Fruit fly (Drosophila melanogaster) whole organism, embryonic: ENCODE measurements around the gene CG2961.
A peak's percentile ranks its signal among the peaks of the same experiment; 100 is the strongest.

Experiments used
- Abd-B ChIP-seq: fragments of 200-800 bp; sonication (Bioruptor generic); optimal IDR thresholded peaks from 2 replicates; lab custom pipeline; 2018; ENCODE audit warnings: missing biosample characterization, mild to moderate bottlenecking, missing genetic modification characterization, moderate library complexity
- Ada2b ChIP-seq: fragments of 200-800 bp; sonication (Bioruptor generic); IDR thresholded peaks from 2 replicates; pipeline ENCODE4 v1.3.6; 2022; ENCODE audit warnings: missing biosample characterization, missing genetic modification characterization
- Blimp-1 ChIP-seq: fragments of 200-800 bp; sonication (Bioruptor generic); optimal IDR thresholded peaks from 3 replicates; lab custom pipeline; 2018; ENCODE audit warnings: missing biosample characterization, missing genetic modification characterization, mild to moderate bottlenecking, moderate library complexity, missing genetic modification reagents
- CG10147 ChIP-seq: fragments of 200-800 bp; sonication (Bioruptor generic); optimal IDR thresholded peaks from 2 replicates; lab custom pipeline; 2019; ENCODE audit warnings: missing biosample characterization, mild to moderate bottlenecking, missing genetic modification characterization, moderate library complexity
- CG10366 ChIP-seq: fragments of 200-800 bp; sonication (Bioruptor generic); IDR thresholded peaks from 2 replicates; pipeline ENCODE4 v1.3.6; 2022; ENCODE audit warnings: missing biosample characterization, missing genetic modification characterization
- CG11247 ChIP-seq: fragments of 200-800 bp; sonication (Bioruptor generic); IDR thresholded peaks from 2 replicates; pipeline ENCODE4 v1.3.6; 2022; ENCODE audit warnings: missing biosample characterization, missing genetic modification characterization
- CG11560 ChIP-seq: fragments of 200-800 bp; sonication (Bioruptor generic); IDR thresholded peaks from 3 replicates; pipeline ENCODE4 v1.3.6; 2022; ENCODE audit warnings: missing biosample characterization, missing genetic modification characterization
- CG12299 ChIP-seq: fragments of 200-800 bp; sonication (Bioruptor generic); optimal IDR thresholded peaks from 2 replicates; lab custom pipeline; 2018; ENCODE audit warnings: missing biosample characterization, mild to moderate bottlenecking, missing genetic modification characterization
- CG15696 ChIP-seq: fragments of 200-800 bp; sonication (Bioruptor generic); optimal IDR thresholded peaks from 2 replicates; lab custom pipeline; 2019; ENCODE audit warnings: missing biosample characterization, mild to moderate bottlenecking, missing genetic modification characterization, moderate library complexity
- CG1602 ChIP-seq: fragments of 200-800 bp; sonication (Bioruptor generic); optimal IDR thresholded peaks from 3 replicates; lab custom pipeline; 2016; ENCODE audit warnings: missing biosample characterization, missing genetic modification characterization
- CG17568 ChIP-seq: fragments of 200-800 bp; sonication (Bioruptor generic); optimal IDR thresholded peaks from 2 replicates; lab custom pipeline; 2018; ENCODE audit warnings: missing biosample characterization, mild to moderate bottlenecking, missing genetic modification characterization, moderate library complexity
- CG18262 ChIP-seq: fragments of 200-800 bp; optimal IDR thresholded peaks from 3 replicates; lab custom pipeline; 2019; ENCODE audit warnings: missing biosample characterization, mild to moderate bottlenecking, missing genetic modification characterization, moderate library complexity
- CG18764 ChIP-seq: fragments of 200-800 bp; sonication (Bioruptor generic); optimal IDR thresholded peaks from 3 replicates; lab custom pipeline; 2016; ENCODE audit warnings: missing biosample characterization, missing genetic modification characterization
- CG3281 ChIP-seq: fragments of 200-800 bp; sonication (Bioruptor generic); optimal IDR thresholded peaks from 3 replicates; lab custom pipeline; 2017; ENCODE audit warnings: missing biosample characterization, mild to moderate bottlenecking, missing genetic modification characterization
- CG3995 ChIP-seq: fragments of 200-800 bp; sonication (Bioruptor generic); optimal IDR thresholded peaks from 3 replicates; lab custom pipeline; 2016; ENCODE audit warnings: missing biosample characterization, missing genetic modification characterization
- CG4424 ChIP-seq: fragments of 200-800 bp; sonication (Bioruptor generic); optimal IDR thresholded peaks from 3 replicates; lab custom pipeline; 2016; ENCODE audit warnings: missing biosample characterization, missing genetic modification characterization
- CG6683 ChIP-seq: fragments of 200-800 bp; sonication (Bioruptor generic); optimal IDR thresholded peaks from 2 replicates; lab custom pipeline; 2017; ENCODE audit warnings: missing biosample characterization, mild to moderate bottlenecking, missing genetic modification characterization, missing genetic modification reagents
- CG6791 ChIP-seq: fragments of 200-800 bp; sonication (Bioruptor generic); IDR thresholded peaks from 3 replicates; pipeline ENCODE4 v1.3.6; 2022; ENCODE audit warnings: missing biosample characterization, missing genetic modification characterization; ENCODE audit not compliant: partially characterized antibody
- CG8359 ChIP-seq: fragments of 200-800 bp; sonication (Bioruptor generic); optimal IDR thresholded peaks from 2 replicates; lab custom pipeline; 2017; ENCODE audit warnings: missing biosample characterization, mild to moderate bottlenecking, missing genetic modification characterization, borderline replicate concordance
- Chrac-16 ChIP-seq: fragments of 200-800 bp; sonication (Bioruptor generic); optimal IDR thresholded peaks from 3 replicates; lab custom pipeline; 2016; ENCODE audit warnings: missing biosample characterization, missing genetic modification characterization
- HLH3B ChIP-seq: fragments of 200-800 bp; sonication (Bioruptor generic); IDR thresholded peaks from 2 replicates; pipeline ENCODE4 v1.3.6; 2022; ENCODE audit warnings: missing biosample characterization, missing genetic modification characterization
- Hr78 ChIP-seq, 2 experiments: fragments of 200-800 bp in 1 of 2; fragments of >200 bp in 1 of 2; sonication (Bioruptor generic) in 1 of 2; optimal IDR thresholded peaks; 2 replicates each; lab custom pipeline; 2017 to 2019; ENCODE audit warnings: missing biosample characterization in 2 of 2, missing genetic modification characterization in 2 of 2, mild to moderate bottlenecking in 1 of 2, moderate library complexity in 1 of 2
- MBD-R2 ChIP-seq: fragments of 200-800 bp; sonication (Bioruptor generic); IDR thresholded peaks from 2 replicates; pipeline ENCODE4 v1.3.6; 2022; ENCODE audit warnings: missing biosample characterization, missing genetic modification characterization
- Max ChIP-seq: fragments of 200-800 bp; sonication (Bioruptor generic); optimal IDR thresholded peaks from 2 replicates; lab custom pipeline; 2016; ENCODE audit warnings: missing biosample characterization, mild to moderate bottlenecking, missing genetic modification characterization
- Med ChIP-seq: fragments of 200-800 bp; sonication (Bioruptor generic); peaks from one replicate; lab custom pipeline; 2016; ENCODE audit warnings: missing biosample characterization, missing genetic modification characterization, mild to moderate bottlenecking, inconsistent platforms, moderate library complexity
- Pdp1 ChIP-seq, 2 experiments: fragments of 200-800 bp; sonication (Bioruptor generic); optimal IDR thresholded peaks; 3 replicates each; lab custom pipeline; 2016; ENCODE audit warnings: missing biosample characterization in 2 of 2, missing genetic modification characterization in 2 of 2, mild to moderate bottlenecking in 1 of 2, moderate library complexity in 1 of 2
- Ravus ChIP-seq: fragments of 200-800 bp; sonication (Bioruptor generic); IDR thresholded peaks from 2 replicates; pipeline ENCODE4 v1.3.6; 2022; ENCODE audit warnings: missing biosample characterization, missing genetic modification characterization
- Sox102F ChIP-seq: fragments of 200-800 bp; sonication (Bioruptor generic); optimal IDR thresholded peaks from 2 replicates; lab custom pipeline; 2018; ENCODE audit warnings: missing biosample characterization, mild to moderate bottlenecking, missing genetic modification characterization, moderate library complexity
- Trl ChIP-seq, 3 experiments: fragments of >200 bp in 2 of 3; fragments of 200-800 bp in 1 of 3; sonication (Bioruptor generic) in 1 of 3; optimal IDR thresholded peaks; 2 replicates in 1 of 3; 3 replicates in 2 of 3; lab custom pipeline; 2016 to 2017; ENCODE audit warnings: missing biosample characterization in 1 of 3, missing genetic modification characterization in 1 of 3
- Xbp1 ChIP-seq: fragments of 200-800 bp; sonication (Bioruptor generic); optimal IDR thresholded peaks from 3 replicates; lab custom pipeline; 2016; ENCODE audit warnings: missing biosample characterization, mild to moderate bottlenecking, missing genetic modification characterization
- ash1 ChIP-seq: fragments of 200-800 bp; sonication (Bioruptor generic); optimal IDR thresholded peaks from 2 replicates; lab custom pipeline; 2018; ENCODE audit warnings: missing biosample characterization, mild to moderate bottlenecking, missing genetic modification characterization
- ato ChIP-seq: fragments of 200-800 bp; sonication (Bioruptor generic); IDR thresholded peaks from 2 replicates; pipeline ENCODE4 v1.3.6; 2022; ENCODE audit warnings: missing biosample characterization, missing genetic modification characterization; ENCODE audit not compliant: partially characterized antibody
- caup ChIP-seq: fragments of 200-800 bp; sonication (Bioruptor generic); optimal IDR thresholded peaks from 3 replicates; lab custom pipeline; 2017; ENCODE audit warnings: missing biosample characterization, mild to moderate bottlenecking, missing genetic modification characterization, moderate library complexity; ENCODE audit not compliant: severe bottlenecking
- cg ChIP-seq: fragments of 200-800 bp; sonication (Bioruptor generic); optimal IDR thresholded peaks from 3 replicates; lab custom pipeline; 2019; ENCODE audit warnings: missing biosample characterization, mild to moderate bottlenecking, missing genetic modification characterization, moderate library complexity
- chn ChIP-seq: fragments of 200-800 bp; sonication (Bioruptor generic); optimal IDR thresholded peaks from 2 replicates; lab custom pipeline; 2016; ENCODE audit warnings: missing biosample characterization, missing genetic modification characterization
- crol ChIP-seq: fragments of 200-800 bp; sonication (Bioruptor generic); IDR thresholded peaks from 2 replicates; pipeline ENCODE4 v1.3.6; 2022; ENCODE audit warnings: missing biosample characterization, missing genetic modification characterization
- ems ChIP-seq: fragments of 200-800 bp; sonication (Bioruptor generic); optimal IDR thresholded peaks from 3 replicates; lab custom pipeline; 2016; ENCODE audit warnings: missing biosample characterization, missing genetic modification characterization
- fu2 ChIP-seq: fragments of 200-800 bp; sonication (Bioruptor generic); optimal IDR thresholded peaks from 2 replicates; lab custom pipeline; 2016; ENCODE audit warnings: missing biosample characterization, missing genetic modification characterization
- gce ChIP-seq: fragments of 200-800 bp; sonication (Bioruptor generic); IDR thresholded peaks from 3 replicates; pipeline ENCODE4 v1.3.6; 2022; ENCODE audit warnings: missing biosample characterization, missing genetic modification characterization
- gsb-n ChIP-seq: fragments of 200-800 bp; sonication (Bioruptor generic); optimal IDR thresholded peaks from 3 replicates; lab custom pipeline; 2018; ENCODE audit warnings: missing biosample characterization, mild to moderate bottlenecking, missing genetic modification characterization
- maf-S ChIP-seq: fragments of 200-800 bp; sonication (Bioruptor generic); optimal IDR thresholded peaks from 2 replicates; lab custom pipeline; 2016; ENCODE audit warnings: missing biosample characterization, missing genetic modification characterization
- mam ChIP-seq: fragments of 200-800 bp; sonication (Bioruptor generic); optimal IDR thresholded peaks from 3 replicates; lab custom pipeline; 2016; ENCODE audit warnings: missing biosample characterization, missing genetic modification characterization
- pnt ChIP-seq: fragments of 200-800 bp; sonication (Bioruptor generic); optimal IDR thresholded peaks from 3 replicates; lab custom pipeline; 2016; ENCODE audit warnings: missing biosample characterization, missing genetic modification characterization
- sens ChIP-seq: fragments of 200-800 bp; sonication (Bioruptor generic); peaks from one replicate; lab custom pipeline; 2016; ENCODE audit warnings: missing biosample characterization, missing genetic modification characterization
- sisA ChIP-seq: fragments of 200-800 bp; sonication (Bioruptor generic); IDR thresholded peaks from 2 replicates; pipeline ENCODE4 v1.3.6; 2022; ENCODE audit warnings: missing biosample characterization, missing genetic modification characterization
- sqz ChIP-seq: fragments of 200-800 bp; sonication (Bioruptor generic); optimal IDR thresholded peaks from 3 replicates; lab custom pipeline; 2018; ENCODE audit warnings: missing biosample characterization, mild to moderate bottlenecking, missing genetic modification characterization
- tap ChIP-seq: fragments of 200-800 bp; optimal IDR thresholded peaks from 3 replicates; lab custom pipeline; 2019; ENCODE audit warnings: missing biosample characterization, mild to moderate bottlenecking, missing genetic modification characterization, moderate library complexity
- zfh2 ChIP-seq: fragments of 200-800 bp; sonication (Bioruptor generic); optimal IDR thresholded peaks from 2 replicates; lab custom pipeline; 2016; ENCODE audit warnings: missing biosample characterization, missing genetic modification characterization

Gene CG2961

dm6 chrX:10211128-10211914, 21.6 kb downstream of the CG2961 start:
- TF ChIP-seq gsb-n (tag; lab: Kevin White, UChicago), result peak; percentile 18
- TF ChIP-seq CG6791, result no peak
- peak; percentile 21 for TF ChIP-seq CG15696 (tag; lab: Kevin White, UChicago)
- no peak for TF ChIP-seq ato (GFP tag; lab: Robert Waterston, UW)
- TF ChIP-seq CG8359, result no peak
- TF ChIP-seq crol, result peak; percentile 34; the same call in 1 of the 2 replicates
- peak; percentile 31 for TF ChIP-seq CG3995 (GFP tag; lab: Kevin White, UChicago)
- TF ChIP-seq CG10366, result peak; percentile 44; the same call in 1 of the 2 replicates
- peak; percentile 35 for TF ChIP-seq caup (GFP tag; lab: Kevin White, UChicago)
- peak; percentile 25 for TF ChIP-seq ems (GFP tag; lab: Kevin White, UChicago)
- TF ChIP-seq cg (GFP tag; lab: Kevin White, UChicago), result peak; percentile 94
- peak; percentile 20 for TF ChIP-seq sqz (GFP tag; lab: Kevin White, UChicago)
- TF ChIP-seq CG17568 (GFP tag; lab: Kevin White, UChicago), result peak; percentile 29
- no peak for TF ChIP-seq CG18764 (GFP tag; lab: Kevin White, UChicago)
- peak; percentile 71 for TF ChIP-seq CG18262 (tag; lab: Kevin White, UChicago)
- TF ChIP-seq sens (GFP tag; lab: Kevin White, UChicago), result peak; percentile 89
- TF ChIP-seq Abd-B (GFP tag; lab: Kevin White, UChicago), result peak; percentile 44
- peak; percentile 74 for TF ChIP-seq CG3281 (GFP tag; lab: Kevin White, UChicago)
- TF ChIP-seq Pdp1 (GFP tag; optimal IDR thresholded peaks at IDR 0.05; lab: Kevin White, UChicago), result peak; percentile 22 to 31
- TF ChIP-seq sisA (GFP tag; lab: Robert Waterston, UW), result peak; percentile 40
- no peak for TF ChIP-seq CG6683 (GFP tag; lab: Kevin White, UChicago)
- peak; percentile 40 for TF ChIP-seq maf-S (GFP tag; lab: Kevin White, UChicago)
- TF ChIP-seq mam (GFP tag; lab: Kevin White, UChicago), result peak; percentile 63
- peak; percentile 79 for TF ChIP-seq Sox102F
- peak; percentile 13 for TF ChIP-seq Chrac-16 (GFP tag; lab: Kevin White, UChicago)
- TF ChIP-seq Ada2b (GFP tag; lab: Robert Waterston, UW), result 0 out of 2 replicates have a peak, but pooled peaks have one; percentile 7
- peak; percentile 22 for TF ChIP-seq pnt (GFP tag; lab: Kevin White, UChicago)
- no peak for TF ChIP-seq gce (GFP tag; lab: Robert Waterston, UW)
- peak; percentile 45 for TF ChIP-seq zfh2
- TF ChIP-seq MBD-R2 (GFP tag; lab: Robert Waterston, UW), result no peak
- TF ChIP-seq CG4424, result peak; percentile 55
- peak; percentile 37 for TF ChIP-seq CG12299
- TF ChIP-seq Ravus (GFP tag; lab: Robert Waterston, UW), result no peak
- no peak for TF ChIP-seq HLH3B
- TF ChIP-seq Hr78 (GFP tag; optimal IDR thresholded peaks at IDR 0.05; lab: Kevin White, UChicago), result peak in 1 of 2 experiments; percentile 55
- peak; percentile 51 for TF ChIP-seq CG1602 (GFP tag; lab: Kevin White, UChicago)
- peak; percentile 65 for TF ChIP-seq Xbp1 (GFP tag; lab: Kevin White, UChicago)
- TF ChIP-seq tap (tag; lab: Kevin White, UChicago), result peak; percentile 41
- TF ChIP-seq Max (GFP tag; lab: Kevin White, UChicago), result peak; percentile 28
- peak; percentile 56 for TF ChIP-seq Blimp-1
- TF ChIP-seq CG10147 (GFP tag; lab: Kevin White, UChicago), result peak; percentile 59
- no peak for TF ChIP-seq CG11247 (GFP tag; lab: Robert Waterston, UW)
- TF ChIP-seq ash1 (GFP tag; lab: Kevin White, UChicago), result no peak
- TF ChIP-seq Med (GFP tag; lab: Kevin White, UChicago), result peak; percentile 81
- TF ChIP-seq chn (GFP tag; lab: Kevin White, UChicago), result peak; percentile 16
- peak; percentile 15 for TF ChIP-seq fu2
- TF ChIP-seq CG11560 (tag; lab: Robert Waterston, UW), result no peak
- TF ChIP-seq Trl (optimal IDR thresholded peaks at IDR 0.05; lab: Kevin White, UChicago), result peak; percentile 80 to 81
- TF ChIP-seq Trl (GFP tag; optimal IDR thresholded peaks at IDR 0.05; lab: Kevin White, UChicago), result no peak
